Fruit fly (Drosophila melanogaster): ENCODE data around the gene Pak3.
A peak's percentile ranks its signal among the peaks of the same experiment; 100 is the strongest.

Gene Pak3

dm6 chr3R:16476472-16476871 lies 22.9 kb upstream of the Pak3 start (continued):
- no peak for TF ChIP-seq vfl (GFP tag; optimal IDR thresholded peaks at IDR 0.05)
- TF ChIP-seq CG8290 (GFP tag; optimal IDR thresholded peaks at IDR 0.05), result no peak
- no peak for TF ChIP-seq CG8290 (tag; optimal IDR thresholded peaks at IDR 0.05)
- peak; percentile 43 for TF ChIP-seq Fer3 (tag; optimal IDR thresholded peaks at IDR 0.05)
- peak; percentile 17 for TF ChIP-seq CG1233 (GFP tag; optimal IDR thresholded peaks at IDR 0.05)
- TF ChIP-seq Oli (tag; optimal IDR thresholded peaks at IDR 0.05), result no peak
- TF ChIP-seq CG7928 (GFP tag; optimal IDR thresholded peaks at IDR 0.05), result peak; percentile 71
- TF ChIP-seq CG1792 (GFP tag; optimal IDR thresholded peaks at IDR 0.05), result no peak
- TF ChIP-seq Neu2 (GFP tag; optimal IDR thresholded peaks at IDR 0.05; ENCODE audit: borderline replicate concordance), result no peak
- TF ChIP-seq CG8388 (GFP tag; optimal IDR thresholded peaks at IDR 0.05), result no peak
- TF ChIP-seq CG43689 (GFP tag; IDR thresholded peaks at IDR 0.05), result no peak
- TF ChIP-seq Nf-YA (GFP tag; IDR thresholded peaks at IDR 0.05), result no peak
- TF ChIP-seq unpg (GFP tag; optimal IDR thresholded peaks at IDR 0.05), result peak; percentile 48
- TF ChIP-seq onecut (GFP tag; IDR thresholded peaks at IDR 0.05), result no peak
- no peak for TF ChIP-seq Mes4 (GFP tag; optimal IDR thresholded peaks at IDR 0.05)
- TF ChIP-seq CG5180 (GFP tag; optimal IDR thresholded peaks at IDR 0.05), result peak; percentile 11
- no peak for TF ChIP-seq CG30020 (tag; optimal IDR thresholded peaks at IDR 0.05)
- no peak for TF ChIP-seq CG11247 (GFP tag; IDR thresholded peaks at IDR 0.05)
- TF ChIP-seq sd (tag; optimal IDR thresholded peaks at IDR 0.05), result no peak
- no peak for TF ChIP-seq NFAT (GFP tag; IDR thresholded peaks at IDR 0.05)
- peak; percentile 40 for TF ChIP-seq CG12391 (tag; optimal IDR thresholded peaks at IDR 0.05)
- peak; percentile 49 for TF ChIP-seq CG18262 (tag; optimal IDR thresholded peaks at IDR 0.05)
- no peak for TF ChIP-seq HLHmδ (GFP tag; optimal IDR thresholded peaks at IDR 0.05)
- TF ChIP-seq CG7786 (GFP tag; optimal IDR thresholded peaks at IDR 0.05), result no peak
- TF ChIP-seq jumu (GFP tag; optimal IDR thresholded peaks at IDR 0.05), result no peak
- no peak for TF ChIP-seq sr (GFP tag; IDR thresholded peaks at IDR 0.05)
- no peak for TF ChIP-seq CG32767 (GFP tag; IDR thresholded peaks at IDR 0.05)
- no peak for TF ChIP-seq Doc3 (GFP tag; IDR thresholded peaks at IDR 0.05; ENCODE audit: partially characterized antibody)
- TF ChIP-seq CG1647 (GFP tag; optimal IDR thresholded peaks at IDR 0.05), result no peak
- no peak for TF ChIP-seq caup (GFP tag; optimal IDR thresholded peaks at IDR 0.05; ENCODE audit: severe bottlenecking)
- no peak for TF ChIP-seq bab2 (GFP tag; optimal IDR thresholded peaks at IDR 0.05)
- TF ChIP-seq ato (GFP tag; IDR thresholded peaks at IDR 0.05; ENCODE audit: partially characterized antibody), result no peak
- TF ChIP-seq CG4328 (GFP tag; optimal IDR thresholded peaks at IDR 0.05), result no peak
- no peak for TF ChIP-seq CG10366 (GFP tag; IDR thresholded peaks at IDR 0.05)
- TF ChIP-seq CG3407 (GFP tag; optimal IDR thresholded peaks at IDR 0.05), result no peak
- no peak for TF ChIP-seq klu (GFP tag; IDR thresholded peaks at IDR 0.05)
- no peak for TF ChIP-seq CG2116 (GFP tag; optimal IDR thresholded peaks at IDR 0.05)
- TF ChIP-seq D (optimal IDR thresholded peaks at IDR 0.05), result no peak
- TF ChIP-seq D (GFP tag; optimal IDR thresholded peaks at IDR 0.05), result no peak
- TF ChIP-seq CG12236 (GFP tag; optimal IDR thresholded peaks at IDR 0.05), result no peak
- TF ChIP-seq gro (GFP tag; optimal IDR thresholded peaks at IDR 0.05), result no peak
- no peak for TF ChIP-seq CG3726 (GFP tag; IDR thresholded peaks at IDR 0.05)
- no peak for TF ChIP-seq Doc2 (GFP tag; IDR thresholded peaks at IDR 0.05)
- no peak for TF ChIP-seq dmrt99B (tag; optimal IDR thresholded peaks at IDR 0.05)
- TF ChIP-seq CG12942 (GFP tag; optimal IDR thresholded peaks at IDR 0.05), result no peak
- no peak for TF ChIP-seq knrl (GFP tag; IDR thresholded peaks at IDR 0.05; ENCODE audit: partially characterized antibody)
- TF ChIP-seq CG17612 (GFP tag; IDR thresholded peaks at IDR 0.05), result no peak
- TF ChIP-seq CG18599 (GFP tag; optimal IDR thresholded peaks at IDR 0.05), result peak; percentile 80
- TF ChIP-seq NK7.1 (GFP tag; optimal IDR thresholded peaks at IDR 0.05), result no peak
- TF ChIP-seq ham (GFP tag; IDR thresholded peaks at IDR 0.05), result no peak
- no peak for TF ChIP-seq kah (GFP tag; optimal IDR thresholded peaks at IDR 0.05)
- no peak for TF ChIP-seq pzg (GFP tag; optimal IDR thresholded peaks at IDR 0.05)
